Worm (Caenorhabditis elegans) whole organism, young adult: ENCODE results near the gene F52B11.5.

Source experiments
- B0035.1 ChIP-seq: sonication (generic microtip); optimal IDR thresholded peaks from 2 replicates; lab custom pipeline; 2016; ENCODE audit warnings: missing genetic modification characterization, mild to moderate bottlenecking, missing compliant biosample characterization, missing genotype, missing genetic modification reagents
- B0336.3 ChIP-seq: fragments of 200-800 bp; sonication (Bioruptor generic); IDR thresholded peaks from 2 replicates; pipeline ENCODE4 v1.3.6; 2022; ENCODE audit warnings: missing genetic modification characterization, missing compliant biosample characterization
- C06A6.2 ChIP-seq: fragments of 200-800 bp; sonication (Bioruptor generic); conservative IDR thresholded peaks from 2 replicates; pipeline ENCODE4 v1.3.6; 2022; ENCODE audit warnings: missing genetic modification characterization, missing compliant biosample characterization
- C17E4.6 ChIP-seq: fragments of 200-800 bp; sonication (Bioruptor generic); IDR thresholded peaks from 2 replicates; pipeline ENCODE4 v1.3.6; 2022; ENCODE audit warnings: missing genetic modification reagents, missing genetic modification characterization, missing compliant biosample characterization
- F10E7.11 ChIP-seq: sonication (generic microtip); optimal IDR thresholded peaks from 2 replicates; lab custom pipeline; 2017; ENCODE audit warnings: mild to moderate bottlenecking, missing genetic modification characterization, moderate library complexity, missing compliant biosample characterization
- F33H1.4 ChIP-seq: fragments of 200-800 bp; sonication (Bioruptor generic); IDR thresholded peaks from 2 replicates; pipeline ENCODE4 v1.3.6; 2022; ENCODE audit warnings: missing genetic modification reagents, missing genetic modification characterization, missing compliant biosample characterization
- F49E8.2 ChIP-seq: sonication (generic microtip); optimal IDR thresholded peaks from 3 replicates; lab custom pipeline; 2017; ENCODE audit warnings: missing genetic modification characterization, mild to moderate bottlenecking, missing compliant biosample characterization, antibody characterized with exemption, moderate library complexity; ENCODE audit not compliant: insufficient read depth
- F52B5.7 ChIP-seq: sonication (generic microtip); optimal IDR thresholded peaks from 2 replicates; lab custom pipeline; 2016; ENCODE audit warnings: mild to moderate bottlenecking, missing genetic modification characterization, missing compliant biosample characterization
- F57A8.1 ChIP-seq: fragments of 200-800 bp; sonication (Bioruptor generic); optimal IDR thresholded peaks from 2 replicates; lab custom pipeline; 2018; ENCODE audit warnings: mild to moderate bottlenecking, missing genetic modification characterization, moderate library complexity, missing compliant biosample characterization
- K11D2.4 ChIP-seq: fragments of 200-800 bp; sonication (Bioruptor generic); IDR thresholded peaks from 2 replicates; pipeline ENCODE4 v1.3.6; 2022; ENCODE audit warnings: missing genetic modification reagents, missing genetic modification characterization, missing compliant biosample characterization
- T07F8.4 ChIP-seq: sonication (generic microtip); optimal IDR thresholded peaks from 2 replicates; lab custom pipeline; 2016; ENCODE audit warnings: mild to moderate bottlenecking, missing genetic modification characterization, moderate library complexity, missing compliant biosample characterization
- Y53F4B.3 ChIP-seq: fragments of 200-800 bp; sonication (Bioruptor generic); IDR thresholded peaks from 2 replicates; pipeline ENCODE4 v1.3.6; 2022; ENCODE audit warnings: missing genetic modification reagents, missing genetic modification characterization, missing compliant biosample characterization
- Y53G8AR.9 ChIP-seq: fragments of 200-800 bp; sonication (Bioruptor generic); conservative IDR thresholded peaks from 2 replicates; pipeline ENCODE4 v1.3.6; 2022; ENCODE audit warnings: missing genetic modification reagents, missing genetic modification characterization, missing compliant biosample characterization
- Y67H2A.10 ChIP-seq: fragments of 200-800 bp; sonication (Bioruptor generic); conservative IDR thresholded peaks from 2 replicates; pipeline ENCODE4 v1.3.6; 2022; ENCODE audit warnings: missing genetic modification reagents, missing genetic modification characterization, missing compliant biosample characterization
- Y95B8A.8 ChIP-seq: fragments of 200-800 bp; sonication (Bioruptor generic); IDR thresholded peaks from 2 replicates; pipeline ENCODE4 v1.3.6; 2022; ENCODE audit warnings: missing genetic modification reagents, missing genetic modification characterization, missing compliant biosample characterization
- aptf-3 ChIP-seq: fragments of 200-800 bp; sonication (Bioruptor generic); IDR thresholded peaks from 2 replicates; pipeline ENCODE4 v1.3.6; 2022; ENCODE audit warnings: missing genetic modification characterization, missing compliant biosample characterization
- atf-7 ChIP-seq: sonication (generic microtip); optimal IDR thresholded peaks from 2 replicates; lab custom pipeline; 2017; ENCODE audit warnings: mild to moderate bottlenecking, missing genetic modification characterization, missing compliant biosample characterization
- athp-1 ChIP-seq: sonication (generic microtip); optimal IDR thresholded peaks from 2 replicates; lab custom pipeline; 2017; ENCODE audit warnings: mild to moderate bottlenecking, missing genetic modification characterization, missing compliant biosample characterization
- attf-5 ChIP-seq: fragments of 200-800 bp; sonication (Bioruptor generic); optimal IDR thresholded peaks from 2 replicates; lab custom pipeline; 2018; ENCODE audit warnings: mild to moderate bottlenecking, missing genetic modification characterization, missing compliant biosample characterization
- attf-6 ChIP-seq: fragments of 200-800 bp; sonication (Bioruptor generic); IDR thresholded peaks from 2 replicates; pipeline ENCODE4 v1.3.6; 2022; ENCODE audit warnings: missing genetic modification reagents, missing genetic modification characterization, missing compliant biosample characterization
- bed-2 ChIP-seq: fragments of 200-800 bp; sonication (Bioruptor generic); IDR thresholded peaks from 2 replicates; pipeline ENCODE4 v1.3.6; 2022; ENCODE audit warnings: missing genetic modification reagents, missing genetic modification characterization, missing compliant biosample characterization
- cebp-1 ChIP-seq, 2 experiments: fragments of 200-800 bp in 1 of 2; sonication (Bioruptor generic) in 1 of 2; sonication (generic microtip) in 1 of 2; IDR thresholded peaks in 1 of 2; optimal IDR thresholded peaks in 1 of 2; 2 replicates each; pipeline versions ENCODE4 v1.3.6 to Lab custom; 2017 to 2022; ENCODE audit warnings: missing compliant biosample characterization in 2 of 2, missing genetic modification characterization in 2 of 2, mild to moderate bottlenecking in 1 of 2, missing genetic modification reagents in 1 of 2, moderate library complexity in 1 of 2
- cebp-2 ChIP-seq: fragments of 200-800 bp; sonication (Bioruptor generic); IDR thresholded peaks from 2 replicates; pipeline ENCODE4 v1.3.6; 2022; ENCODE audit warnings: missing genetic modification characterization, missing compliant biosample characterization
- ceh-100 ChIP-seq: fragments of 200-800 bp; sonication (Bioruptor generic); IDR thresholded peaks from 2 replicates; pipeline ENCODE4 v1.3.6; 2022; ENCODE audit warnings: missing genetic modification reagents, missing genetic modification characterization, missing compliant biosample characterization
- ceh-91 ChIP-seq: fragments of 200-800 bp; sonication (Bioruptor generic); IDR thresholded peaks from 2 replicates; pipeline ENCODE4 v1.3.6; 2022; ENCODE audit warnings: missing genetic modification reagents, missing genetic modification characterization, missing compliant biosample characterization
- chd-7 ChIP-seq: sonication (generic microtip); optimal IDR thresholded peaks from 2 replicates; lab custom pipeline; 2016; ENCODE audit warnings: mild to moderate bottlenecking, missing genetic modification characterization, moderate library complexity, missing compliant biosample characterization
- die-1 ChIP-seq: sonication (generic microtip); optimal IDR thresholded peaks from 2 replicates; lab custom pipeline; 2016; ENCODE audit warnings: missing genotype, mild to moderate bottlenecking, missing genetic modification characterization, missing compliant biosample characterization
- dpl-1 ChIP-seq: fragments of 150-350 bp; optimal IDR thresholded peaks from 2 replicates; lab custom pipeline; 2014; ENCODE audit warnings: missing biosample characterization, missing genetic modification reagents, missing genetic modification characterization
- hlh-26 ChIP-seq: fragments of 200-800 bp; sonication (Bioruptor generic); conservative IDR thresholded peaks from 2 replicates; pipeline ENCODE4 v1.3.6; 2022; ENCODE audit warnings: missing genetic modification reagents, missing genetic modification characterization, missing compliant biosample characterization
- hmg-1.2 ChIP-seq: fragments of 200-800 bp; sonication (Bioruptor generic); IDR thresholded peaks from 2 replicates; pipeline ENCODE4 v1.3.6; 2022; ENCODE audit warnings: missing genetic modification reagents, missing genetic modification characterization, missing compliant biosample characterization
- hsf-1 ChIP-seq: fragments of 200-800 bp; sonication (Bioruptor generic); IDR thresholded peaks from 2 replicates; pipeline ENCODE4 v1.3.6; 2022; ENCODE audit warnings: missing genetic modification reagents, missing genetic modification characterization, missing compliant biosample characterization
- lin-26 ChIP-seq: fragments of 200-800 bp; sonication (Bioruptor generic); IDR thresholded peaks from 2 replicates; pipeline ENCODE4 v1.3.6; 2022; ENCODE audit warnings: missing genetic modification reagents, missing genetic modification characterization, missing compliant biosample characterization
- lin-54 ChIP-seq: fragments of 200-800 bp; sonication (Bioruptor generic); optimal IDR thresholded peaks from 2 replicates; lab custom pipeline; 2018; ENCODE audit warnings: mild to moderate bottlenecking, missing genetic modification characterization, missing compliant biosample characterization
- madf-10 ChIP-seq: sonication (generic microtip); optimal IDR thresholded peaks from 2 replicates; lab custom pipeline; 2016; ENCODE audit warnings: mild to moderate bottlenecking, missing genetic modification characterization, missing compliant biosample characterization
- madf-3 ChIP-seq: fragments of 200-800 bp; sonication (Bioruptor generic); IDR thresholded peaks from 2 replicates; pipeline ENCODE4 v1.3.6; 2022; ENCODE audit warnings: missing genetic modification reagents, missing genetic modification characterization, missing compliant biosample characterization
- madf-8 ChIP-seq: fragments of 200-800 bp; sonication (Bioruptor generic); conservative IDR thresholded peaks from 2 replicates; pipeline ENCODE4 v1.3.6; 2022; ENCODE audit warnings: missing genetic modification reagents, missing genetic modification characterization, missing compliant biosample characterization
- mcd-1 ChIP-seq: fragments of 200-800 bp; sonication (Bioruptor generic); IDR thresholded peaks from 2 replicates; pipeline ENCODE4 v1.3.6; 2022; ENCODE audit warnings: missing genetic modification reagents, missing genetic modification characterization, missing compliant biosample characterization
- nfya-1 ChIP-seq: sonication (generic microtip); optimal IDR thresholded peaks from 2 replicates; lab custom pipeline; 2017; ENCODE audit warnings: antibody characterized with exemption, missing compliant biosample characterization, missing genetic modification characterization, borderline replicate concordance; ENCODE audit not compliant: insufficient read depth
- nfya-2 ChIP-seq: fragments of 200-800 bp; sonication (Bioruptor generic); IDR thresholded peaks from 2 replicates; pipeline ENCODE4 v1.3.6; 2022; ENCODE audit warnings: missing genetic modification reagents, missing genetic modification characterization, missing compliant biosample characterization
- nfyb-1 ChIP-seq: fragments of 200-800 bp; sonication (Bioruptor generic); IDR thresholded peaks from 2 replicates; pipeline ENCODE4 v1.3.6; 2022; ENCODE audit warnings: missing genetic modification reagents, missing genetic modification characterization, missing compliant biosample characterization
- nhr-90 ChIP-seq: sonication (generic microtip); optimal IDR thresholded peaks from 2 replicates; lab custom pipeline; 2016; ENCODE audit warnings: missing genotype, mild to moderate bottlenecking, missing genetic modification characterization, missing compliant biosample characterization
- repo-1 ChIP-seq: sonication (generic microtip); optimal IDR thresholded peaks from 2 replicates; lab custom pipeline; 2017; ENCODE audit warnings: mild to moderate bottlenecking, missing genetic modification characterization, missing compliant biosample characterization
- sdz-38 ChIP-seq: sonication (generic microtip); optimal IDR thresholded peaks from 2 replicates; lab custom pipeline; 2016; ENCODE audit warnings: missing genotype, missing genetic modification characterization, missing compliant biosample characterization
- snpc-1.3 ChIP-seq: sonication (generic microtip); optimal IDR thresholded peaks from 2 replicates; lab custom pipeline; 2017; ENCODE audit warnings: missing genetic modification characterization, mild to moderate bottlenecking, missing compliant biosample characterization, antibody characterized with exemption, moderate library complexity, missing genotype, missing genetic modification reagents; ENCODE audit not compliant: insufficient read depth
- sptf-2 ChIP-seq: fragments of 200-800 bp; sonication (Bioruptor generic); optimal IDR thresholded peaks from 2 replicates; lab custom pipeline; 2018; ENCODE audit warnings: mild to moderate bottlenecking, missing genetic modification characterization, missing compliant biosample characterization
- tbx-9 ChIP-seq: sonication (generic microtip); optimal IDR thresholded peaks from 2 replicates; lab custom pipeline; 2016; ENCODE audit warnings: borderline replicate concordance, missing genetic modification characterization, inconsistent platforms, missing compliant biosample characterization
- ztf-28 ChIP-seq: fragments of 200-800 bp; sonication (Bioruptor generic); IDR thresholded peaks from 2 replicates; pipeline ENCODE4 v1.3.6; 2022; ENCODE audit warnings: missing genetic modification reagents, missing genetic modification characterization, missing compliant biosample characterization
- ztf-6 ChIP-seq: fragments of 200-800 bp; sonication (Bioruptor generic); IDR thresholded peaks from 2 replicates; pipeline ENCODE4 v1.3.6; 2022; ENCODE audit warnings: missing genetic modification reagents, missing genetic modification characterization, missing compliant biosample characterization

The F52B11.5 gene

ce11 chrIV:14083505-14083904 lies 19.5 kb downstream of the F52B11.5 start, which contains the start of gene F52B11.2 (continued):
- no peak for TF ChIP-seq nfya-1 (tag; lab: Kevin White, UChicago)
- TF ChIP-seq C06A6.2 (GFP tag; lab: Robert Waterston, UW), result no peak
- TF ChIP-seq cebp-2 (GFP tag; lab: Robert Waterston, UW), result no peak
- TF ChIP-seq K11D2.4, result no peak
- TF ChIP-seq repo-1 (tag; lab: Kevin White, UChicago), result peak; percentile 36
- no peak for TF ChIP-seq madf-8 (GFP tag; lab: Robert Waterston, UW)
- 0 out of 2 replicates have a peak, but pooled peaks have one; percentile 42 for TF ChIP-seq ztf-28 (GFP tag; lab: Robert Waterston, UW)
- peak; percentile 19 for TF ChIP-seq ceh-100 (GFP tag; lab: Robert Waterston, UW)
- no peak for TF ChIP-seq athp-1 (tag; lab: Kevin White, UChicago)
- TF ChIP-seq F10E7.11 (tag; lab: Kevin White, UChicago), result no peak
- no peak for TF ChIP-seq nfya-2 (GFP tag; lab: Robert Waterston, UW)
- no peak for TF ChIP-seq madf-10
- no peak for TF ChIP-seq sdz-38 (tag; lab: Kevin White, UChicago)
- no peak for TF ChIP-seq attf-5 (GFP tag; lab: Kevin White, UChicago)
- TF ChIP-seq mcd-1 (GFP tag; lab: Robert Waterston, UW), result no peak
- TF ChIP-seq lin-54 (GFP tag; lab: Kevin White, UChicago), result peak; percentile 14
- TF ChIP-seq ceh-91 (GFP tag; lab: Robert Waterston, UW), result no peak
- no peak for TF ChIP-seq snpc-1.3 (tag; lab: Kevin White, UChicago)
- TF ChIP-seq bed-2 (GFP tag; lab: Robert Waterston, UW), result no peak
- TF ChIP-seq hlh-26 (GFP tag; lab: Robert Waterston, UW), result no peak
- no peak for TF ChIP-seq dpl-1 (GFP tag; lab: Kevin White, UChicago)
- TF ChIP-seq C17E4.6, result no peak
- no peak for TF ChIP-seq F52B5.7
- TF ChIP-seq atf-7 (tag; lab: Kevin White, UChicago), result no peak
- peak; percentile 8 for TF ChIP-seq chd-7 (tag; lab: Kevin White, UChicago)
- no peak for TF ChIP-seq tbx-9 (tag; lab: Kevin White, UChicago)
- no peak for TF ChIP-seq ztf-6
- no peak for TF ChIP-seq aptf-3 (GFP tag; lab: Robert Waterston, UW)
- TF ChIP-seq Y53F4B.3 (GFP tag; lab: Robert Waterston, UW), result 0 out of 2 replicates have a peak, but pooled peaks have one; percentile 5
- no peak for TF ChIP-seq B0035.1 (tag; lab: Kevin White, UChicago)
- no peak for TF ChIP-seq lin-26
- no peak for TF ChIP-seq T07F8.4
- no peak for TF ChIP-seq sptf-2
- no peak; the same call in 1 of the 2 replicates for TF ChIP-seq madf-3 (GFP tag; lab: Robert Waterston, UW)
- TF ChIP-seq Y67H2A.10 (GFP tag; lab: Robert Waterston, UW), result no peak
- no peak for TF ChIP-seq hsf-1 (GFP tag; lab: Robert Waterston, UW)
- TF ChIP-seq F49E8.2, result peak; percentile 46
- TF ChIP-seq nhr-90, result no peak
- TF ChIP-seq hmg-1.2 (GFP tag; lab: Robert Waterston, UW), result no peak
- TF ChIP-seq cebp-1 (GFP tag; IDR thresholded peaks at IDR 0.05; lab: Robert Waterston, UW), result no peak
- TF ChIP-seq cebp-1 (tag; optimal IDR thresholded peaks at IDR 0.05; lab: Kevin White, UChicago), result peak; percentile 17
- TF ChIP-seq Y53G8AR.9 (GFP tag; lab: Robert Waterston, UW), result no peak
- 0 out of 2 replicates have a peak, but pooled peaks have one; percentile 67 for TF ChIP-seq attf-6 (GFP tag; lab: Robert Waterston, UW)
- no peak for TF ChIP-seq die-1 (tag; lab: Kevin White, UChicago)
- TF ChIP-seq B0336.3 (GFP tag; lab: Robert Waterston, UW), result 0 out of 2 replicates have a peak, but pooled peaks have one; percentile 31
- no peak for TF ChIP-seq Y95B8A.8 (GFP tag; lab: Robert Waterston, UW)
- TF ChIP-seq F57A8.1 (GFP tag; lab: Kevin White, UChicago), result no peak
- peak; percentile 52; the same call in 1 of the 2 replicates for TF ChIP-seq nfyb-1
- peak; percentile 22; the same call in 1 of the 2 replicates for TF ChIP-seq F33H1.4 (GFP tag; lab: Robert Waterston, UW)
